Fruit fly (Drosophila melanogaster): Measurements from ENCODE around the gene meru.

meru gene

dm6 chr3L:15826985-15827635 lies 16.8 kb downstream of the meru start (continued):
- TF ChIP-seq shn (GFP tag; optimal IDR thresholded peaks at IDR 0.05) (peak; percentile 49), eyg (GFP tag; optimal IDR thresholded peaks at IDR 0.05) (peak; percentile 1), Ptx1 (GFP tag; IDR thresholded peaks at IDR 0.05) (peak; percentile 64), CG9609 (GFP tag; optimal IDR thresholded peaks at IDR 0.05) (peak; percentile 62), wek (GFP tag; optimal IDR thresholded peaks at IDR 0.05) (no peak), fru (optimal IDR thresholded peaks at IDR 0.05) (no peak), Dip3 (GFP tag; optimal IDR thresholded peaks at IDR 0.05) (peak; percentile 34), CG18599 (GFP tag; optimal IDR thresholded peaks at IDR 0.05) (peak; percentile 91), CTCF (GFP tag; optimal IDR thresholded peaks at IDR 0.05) (no peak), HHEX (GFP tag; optimal IDR thresholded peaks at IDR 0.05) (peak; percentile 87), run (tag; optimal IDR thresholded peaks at IDR 0.05) (peak; percentile 37), so (GFP tag; IDR thresholded peaks at IDR 0.05) (peak; percentile 29; the same call in 2 of the 3 replicates), Bteb2 (GFP tag; optimal IDR thresholded peaks at IDR 0.05) (peak; percentile 47), Hmr (GFP tag; optimal IDR thresholded peaks at IDR 0.05) (peak; percentile 93), pan (optimal IDR thresholded peaks at IDR 0.05) (no peak), pan (GFP tag; optimal IDR thresholded peaks at IDR 0.05 in 1 of 2, IDR thresholded peaks at IDR 0.05 in 1 of 2) (peak in 1 of 2 experiments; percentile 45), CG2202 (tag; optimal IDR thresholded peaks at IDR 0.05) (no peak), CG5180 (GFP tag; optimal IDR thresholded peaks at IDR 0.05) (peak; percentile 81), CG11456 (GFP tag; IDR thresholded peaks at IDR 0.05) (peak; percentile 77; the same call in 2 of the 3 replicates), lola (GFP tag; optimal IDR thresholded peaks at IDR 0.05) (peak in 1 of 3 experiments; percentile 66), NC2β (GFP tag; optimal IDR thresholded peaks at IDR 0.05) (peak; percentile 27), NC2α (GFP tag; optimal IDR thresholded peaks at IDR 0.05) (peak; percentile 35), ase (GFP tag; IDR thresholded peaks at IDR 0.05) (no peak; the same call in 2 of the 3 replicates), schlank (tag; optimal IDR thresholded peaks at IDR 0.05) (peak; percentile 43), CG32532 (GFP tag; IDR thresholded peaks at IDR 0.05) (peak; percentile 76), NFAT (GFP tag; IDR thresholded peaks at IDR 0.05) (peak; percentile 78), CG9727 (GFP tag; optimal IDR thresholded peaks at IDR 0.05) (peak; percentile 78), kni (GFP tag; optimal IDR thresholded peaks at IDR 0.05) (peak; percentile 50), CG15601 (tag; optimal IDR thresholded peaks at IDR 0.05) (peak; percentile 75), Xbp1 (GFP tag; optimal IDR thresholded peaks at IDR 0.05) (peak; percentile 66), CG4707 (GFP tag; optimal IDR thresholded peaks at IDR 0.05) (no peak), seq (GFP tag; IDR thresholded peaks at IDR 0.05) (peak; percentile 52; the same call in 1 of the 2 replicates), CG6689 (GFP tag; IDR thresholded peaks at IDR 0.05) (peak; percentile 77), CG8924 (tag; optimal IDR thresholded peaks at IDR 0.05) (peak; percentile 89), Deaf1 (tag; optimal IDR thresholded peaks at IDR 0.05) (peak; percentile 66), mirr (GFP tag; optimal IDR thresholded peaks at IDR 0.05) (peak; percentile 34), az2 (GFP tag; optimal IDR thresholded peaks at IDR 0.05) (peak; percentile 68), CG32767 (GFP tag; IDR thresholded peaks at IDR 0.05) (peak; percentile 15; the same call in 1 of the 2 replicates), eve (GFP tag; optimal IDR thresholded peaks at IDR 0.05) (peak in 1 of 2 experiments; percentile 73), CG12299 (tag; optimal IDR thresholded peaks at IDR 0.05) (peak; percentile 87), CG1647 (GFP tag; optimal IDR thresholded peaks at IDR 0.05) (peak; percentile 3), CG2875 (GFP tag; optimal IDR thresholded peaks at IDR 0.05) (peak; percentile 61), CG11398 (GFP tag; optimal IDR thresholded peaks at IDR 0.05) (peak; percentile 29), emc (GFP tag; optimal IDR thresholded peaks at IDR 0.05) (peak; percentile 27), CrebB (tag; optimal IDR thresholded peaks at IDR 0.05) (peak; percentile 58), sisA (GFP tag; IDR thresholded peaks at IDR 0.05) (no peak), pfk (GFP tag; optimal IDR thresholded peaks at IDR 0.05) (no peak), CG8089 (GFP tag; optimal IDR thresholded peaks at IDR 0.05) (peak; percentile 30), fd3F (GFP tag; optimal IDR thresholded peaks at IDR 0.05) (peak; percentile 81), kah (GFP tag; optimal IDR thresholded peaks at IDR 0.05) (peak; percentile 55), bigmax (GFP tag; optimal IDR thresholded peaks at IDR 0.05) (no peak)

Data from whole organism, embryonic.